Worm (Caenorhabditis elegans): ENCODE data around the gene Y24F12A.1.

- TF ChIP-seq nhr-11 (tag; optimal IDR thresholded peaks at IDR 0.05) (no peak), mdl-1 (tag; optimal IDR thresholded peaks at IDR 0.05) (no peak), ceh-82 (tag; optimal IDR thresholded peaks at IDR 0.05) (no peak), nhr-25 (tag; optimal IDR thresholded peaks at IDR 0.05) (no peak), nhr-76 (tag; optimal IDR thresholded peaks at IDR 0.05) (no peak)
Observed at ce11 chrIV:11572524-11572923, 32.5 kb upstream of the Y24F12A.1 start.
